Fruit fly (Drosophila melanogaster) whole organism, embryonic: Measurements from ENCODE around the gene CG3764.

ENCODE experiments used
- Adf1 ChIP-seq: fragments of 200-800 bp; sonication (Bioruptor generic); IDR thresholded peaks from 2 replicates; pipeline ENCODE4 v1.3.6; 2022; ENCODE audit warnings: missing biosample characterization, missing genetic modification characterization
- Aef1 ChIP-seq: fragments of 200-800 bp; sonication (Bioruptor generic); IDR thresholded peaks from 3 replicates; pipeline ENCODE4 v1.3.6; 2022; ENCODE audit warnings: missing biosample characterization, missing genetic modification characterization
- Asciz ChIP-seq: fragments of 200-800 bp; sonication (Bioruptor generic); optimal IDR thresholded peaks from 2 replicates; lab custom pipeline; 2017; ENCODE audit warnings: missing biosample characterization, mild to moderate bottlenecking, missing genetic modification characterization, missing genetic modification reagents
- Awh ChIP-seq: fragments of 200-800 bp; sonication (Bioruptor generic); IDR thresholded peaks from 2 replicates; pipeline ENCODE4, ENCODE4 v1.3.6; 2022; ENCODE audit warnings: missing biosample characterization, missing genetic modification characterization
- CG10209 ChIP-seq: fragments of 200-800 bp; sonication (Bioruptor generic); optimal IDR thresholded peaks from 3 replicates; lab custom pipeline; 2017; ENCODE audit warnings: missing biosample characterization, mild to moderate bottlenecking, missing genetic modification characterization, missing genetic modification reagents
- CG11247 ChIP-seq: fragments of 200-800 bp; sonication (Bioruptor generic); IDR thresholded peaks from 2 replicates; pipeline ENCODE4 v1.3.6; 2022; ENCODE audit warnings: missing biosample characterization, missing genetic modification characterization
- CG11456 ChIP-seq: fragments of 200-800 bp; sonication (Bioruptor generic); IDR thresholded peaks from 3 replicates; pipeline ENCODE4 v1.3.6; 2022; ENCODE audit warnings: missing biosample characterization, missing genetic modification characterization
- CG11560 ChIP-seq: fragments of 200-800 bp; sonication (Bioruptor generic); IDR thresholded peaks from 3 replicates; pipeline ENCODE4 v1.3.6; 2022; ENCODE audit warnings: missing biosample characterization, missing genetic modification characterization
- CG14014 ChIP-seq: fragments of 200-800 bp; sonication (Bioruptor generic); IDR thresholded peaks from 2 replicates; pipeline ENCODE4 v1.3.6; 2022; ENCODE audit warnings: missing biosample characterization, missing genetic modification characterization
- CG14050 ChIP-seq: fragments of 200-800 bp; sonication (Bioruptor generic); IDR thresholded peaks from 3 replicates; pipeline ENCODE4 v1.3.6; 2022; ENCODE audit warnings: missing biosample characterization, missing genetic modification characterization
- CG1529 ChIP-seq: fragments of 200-800 bp; sonication (Bioruptor generic); optimal IDR thresholded peaks from 3 replicates; lab custom pipeline; 2018; ENCODE audit warnings: missing biosample characterization, missing genetic modification characterization
- CG1647 ChIP-seq: fragments of 200-800 bp; sonication (Bioruptor generic); optimal IDR thresholded peaks from 3 replicates; lab custom pipeline; 2016; ENCODE audit warnings: missing biosample characterization, missing genetic modification characterization
- CG17359 ChIP-seq: fragments of 200-800 bp; sonication (Bioruptor generic); optimal IDR thresholded peaks from 3 replicates; lab custom pipeline; 2018; ENCODE audit warnings: missing biosample characterization, mild to moderate bottlenecking, missing genetic modification characterization, moderate library complexity
- CG18476 ChIP-seq: fragments of 200-800 bp; sonication (Bioruptor generic); optimal IDR thresholded peaks from 2 replicates; lab custom pipeline; 2016; ENCODE audit warnings: missing biosample characterization, mild to moderate bottlenecking, missing genetic modification characterization
- CG2712 ChIP-seq: fragments of 200-800 bp; optimal IDR thresholded peaks from 3 replicates; lab custom pipeline; 2019; ENCODE audit warnings: missing biosample characterization, mild to moderate bottlenecking, missing genetic modification characterization, moderate library complexity
- CG2889 ChIP-seq: fragments of 200-800 bp; sonication (Bioruptor generic); IDR thresholded peaks from 3 replicates; pipeline ENCODE4 v1.3.6; 2022; ENCODE audit warnings: missing biosample characterization, missing genetic modification characterization
- CG30020 ChIP-seq: fragments of 200-800 bp; optimal IDR thresholded peaks from 2 replicates; lab custom pipeline; 2019; ENCODE audit warnings: missing biosample characterization, mild to moderate bottlenecking, missing genetic modification characterization, moderate library complexity
- CG30403 ChIP-seq: fragments of 200-800 bp; sonication (Bioruptor generic); optimal IDR thresholded peaks from 3 replicates; lab custom pipeline; 2016; ENCODE audit warnings: missing biosample characterization, missing genetic modification characterization
- CG31365 ChIP-seq: fragments of 200-800 bp; sonication (Bioruptor generic); optimal IDR thresholded peaks from 2 replicates; lab custom pipeline; 2018; ENCODE audit warnings: missing biosample characterization, mild to moderate bottlenecking, missing genetic modification characterization
- CG31441 ChIP-seq: fragments of 200-800 bp; sonication (Bioruptor generic); IDR thresholded peaks from 2 replicates; pipeline ENCODE4 v1.3.6; 2022; ENCODE audit warnings: missing biosample characterization, missing genetic modification characterization
- CG4424 ChIP-seq: fragments of 200-800 bp; sonication (Bioruptor generic); optimal IDR thresholded peaks from 3 replicates; lab custom pipeline; 2016; ENCODE audit warnings: missing biosample characterization, missing genetic modification characterization
- CG5180 ChIP-seq: fragments of 200-800 bp; sonication (Bioruptor generic); optimal IDR thresholded peaks from 3 replicates; lab custom pipeline; 2017; ENCODE audit warnings: missing biosample characterization, missing genetic modification characterization, mild to moderate bottlenecking, moderate library complexity, missing genetic modification reagents
- CG7372 ChIP-seq: fragments of 200-800 bp; sonication (Bioruptor generic); IDR thresholded peaks from 2 replicates; pipeline ENCODE4 v1.3.6; 2022; ENCODE audit warnings: missing biosample characterization, missing genetic modification characterization
- CG7745 ChIP-seq: fragments of 200-800 bp; sonication (Bioruptor generic); optimal IDR thresholded peaks from 2 replicates; lab custom pipeline; 2018; ENCODE audit warnings: missing biosample characterization, mild to moderate bottlenecking, missing genetic modification characterization, moderate library complexity
- CG9437 ChIP-seq: fragments of 200-800 bp; sonication (Bioruptor generic); optimal IDR thresholded peaks from 2 replicates; lab custom pipeline; 2018; ENCODE audit warnings: missing biosample characterization, mild to moderate bottlenecking, missing genetic modification characterization
- D19B ChIP-seq: fragments of 200-800 bp; sonication (Bioruptor generic); optimal IDR thresholded peaks from 2 replicates; lab custom pipeline; 2017; ENCODE audit warnings: missing biosample characterization, mild to moderate bottlenecking, missing genetic modification characterization
- Doc2 ChIP-seq: fragments of 200-800 bp; sonication (Bioruptor generic); IDR thresholded peaks from 2 replicates; pipeline ENCODE4 v1.3.6; 2022; ENCODE audit warnings: missing biosample characterization, missing genetic modification characterization
- Gsc ChIP-seq: fragments of 200-800 bp; sonication (Bioruptor generic); IDR thresholded peaks from 2 replicates; pipeline ENCODE4 v1.3.6; 2022; ENCODE audit warnings: missing biosample characterization, missing genetic modification characterization
- H2.0 ChIP-seq: fragments of 200-800 bp; sonication (Bioruptor generic); IDR thresholded peaks from 2 replicates; pipeline ENCODE4 v1.3.6; 2022; ENCODE audit warnings: missing biosample characterization, missing genetic modification characterization
- Hmr ChIP-seq: fragments of 200-800 bp; sonication (Bioruptor generic); optimal IDR thresholded peaks from 3 replicates; lab custom pipeline; 2017; ENCODE audit warnings: mild to moderate bottlenecking, missing biosample characterization, missing genetic modification reagents, missing genetic modification characterization
- Hsf ChIP-seq: fragments of 200-800 bp; sonication (Bioruptor generic); optimal IDR thresholded peaks from 3 replicates; lab custom pipeline; 2016; ENCODE audit warnings: missing biosample characterization, missing genetic modification characterization
- Lim3 ChIP-seq: fragments of 200-800 bp; sonication (Bioruptor generic); IDR thresholded peaks from 2 replicates; pipeline ENCODE4 v1.3.6; 2022; ENCODE audit warnings: missing biosample characterization, missing genetic modification characterization
- Med ChIP-seq: fragments of 200-800 bp; sonication (Bioruptor generic); peaks from one replicate; lab custom pipeline; 2016; ENCODE audit warnings: missing biosample characterization, missing genetic modification characterization, mild to moderate bottlenecking, inconsistent platforms, moderate library complexity
- Myb ChIP-seq: fragments of 200-800 bp; sonication (Bioruptor generic); optimal IDR thresholded peaks from 2 replicates; lab custom pipeline; 2016; ENCODE audit warnings: missing biosample characterization, missing genetic modification characterization
- Nf-YB ChIP-seq: fragments of 200-800 bp; sonication (Bioruptor generic); optimal IDR thresholded peaks from 3 replicates; lab custom pipeline; 2019; ENCODE audit warnings: missing biosample characterization, mild to moderate bottlenecking, missing genetic modification characterization, moderate library complexity
- Nf-YC ChIP-seq: fragments of 200-800 bp; optimal IDR thresholded peaks from 3 replicates; lab custom pipeline; 2019; ENCODE audit warnings: missing biosample characterization, mild to moderate bottlenecking, missing genetic modification characterization, moderate library complexity
- Sox100B ChIP-seq: fragments of 200-800 bp; sonication (Bioruptor generic); optimal IDR thresholded peaks from 3 replicates; lab custom pipeline; 2018; ENCODE audit warnings: missing biosample characterization, mild to moderate bottlenecking, missing genetic modification characterization
- Sry-β ChIP-seq: fragments of 200-800 bp; sonication (Bioruptor generic); optimal IDR thresholded peaks from 2 replicates; lab custom pipeline; 2018; ENCODE audit warnings: missing biosample characterization, mild to moderate bottlenecking, missing genetic modification characterization, moderate library complexity
- cad ChIP-seq: fragments of >200 bp; optimal IDR thresholded peaks from 2 replicates; lab custom pipeline; 2017; ENCODE audit warnings: missing biosample characterization, missing genetic modification characterization
- crp ChIP-seq, 2 experiments: fragments of 200-800 bp; sonication (Bioruptor generic); optimal IDR thresholded peaks; 2 replicates in 1 of 2; 3 replicates in 1 of 2; lab custom pipeline; 2017; ENCODE audit warnings: missing biosample characterization in 2 of 2, missing genetic modification characterization in 2 of 2, mild to moderate bottlenecking in 1 of 2, moderate library complexity in 1 of 2
- gro ChIP-seq: fragments of 200-800 bp; sonication (Bioruptor generic); optimal IDR thresholded peaks from 2 replicates; lab custom pipeline; 2016; ENCODE audit warnings: missing biosample characterization, missing genetic modification characterization
- gsb ChIP-seq: fragments of 200-800 bp; sonication (Bioruptor generic); IDR thresholded peaks from 2 replicates; pipeline ENCODE4 v1.3.6; 2022; ENCODE audit warnings: missing biosample characterization, missing genetic modification characterization
- ind ChIP-seq: fragments of 200-800 bp; sonication (Bioruptor generic); optimal IDR thresholded peaks from 3 replicates; lab custom pipeline; 2016; ENCODE audit warnings: missing biosample characterization, missing genetic modification characterization
- jing ChIP-seq: fragments of 200-800 bp; sonication (Bioruptor generic); optimal IDR thresholded peaks from 2 replicates; lab custom pipeline; 2018; ENCODE audit warnings: missing biosample characterization, mild to moderate bottlenecking, missing genetic modification characterization
- ken ChIP-seq: fragments of 200-800 bp; sonication (Bioruptor generic); IDR thresholded peaks from 3 replicates; pipeline ENCODE4 v1.3.6; 2022; ENCODE audit warnings: missing biosample characterization, missing genetic modification characterization
- lbe ChIP-seq: fragments of 200-800 bp; sonication (Bioruptor generic); optimal IDR thresholded peaks from 2 replicates; lab custom pipeline; 2016; ENCODE audit warnings: missing biosample characterization, mild to moderate bottlenecking, missing genetic modification characterization
- lilli ChIP-seq: fragments of 200-800 bp; sonication (Bioruptor generic); optimal IDR thresholded peaks from 3 replicates; lab custom pipeline; 2016; ENCODE audit warnings: missing biosample characterization, missing genetic modification characterization
- prd ChIP-seq, 3 experiments: fragments of >200 bp in 2 of 3; fragments of 200-800 bp in 1 of 3; sonication (Bioruptor generic) in 1 of 3; optimal IDR thresholded peaks in 2 of 3; IDR thresholded peaks in 1 of 3; 2 replicates in 2 of 3; 3 replicates in 1 of 3; pipeline versions ENCODE4 v1.3.6 to Lab custom; 2017 to 2022; ENCODE audit warnings: missing biosample characterization in 1 of 3, missing genetic modification characterization in 1 of 3
- sim ChIP-seq: fragments of 200-800 bp; sonication (Bioruptor generic); IDR thresholded peaks from 2 replicates; pipeline ENCODE4 v1.3.6; 2022; ENCODE audit warnings: missing biosample characterization, missing genetic modification characterization
- sima ChIP-seq: fragments of 200-800 bp; sonication (Bioruptor generic); optimal IDR thresholded peaks from 2 replicates; lab custom pipeline; 2016; ENCODE audit warnings: missing biosample characterization, missing genetic modification characterization
- wdn ChIP-seq: fragments of 200-800 bp; sonication (Bioruptor generic); IDR thresholded peaks from 2 replicates; pipeline ENCODE4 v1.3.6; 2022; ENCODE audit warnings: missing biosample characterization, missing genetic modification characterization

Gene CG3764

DNA sequence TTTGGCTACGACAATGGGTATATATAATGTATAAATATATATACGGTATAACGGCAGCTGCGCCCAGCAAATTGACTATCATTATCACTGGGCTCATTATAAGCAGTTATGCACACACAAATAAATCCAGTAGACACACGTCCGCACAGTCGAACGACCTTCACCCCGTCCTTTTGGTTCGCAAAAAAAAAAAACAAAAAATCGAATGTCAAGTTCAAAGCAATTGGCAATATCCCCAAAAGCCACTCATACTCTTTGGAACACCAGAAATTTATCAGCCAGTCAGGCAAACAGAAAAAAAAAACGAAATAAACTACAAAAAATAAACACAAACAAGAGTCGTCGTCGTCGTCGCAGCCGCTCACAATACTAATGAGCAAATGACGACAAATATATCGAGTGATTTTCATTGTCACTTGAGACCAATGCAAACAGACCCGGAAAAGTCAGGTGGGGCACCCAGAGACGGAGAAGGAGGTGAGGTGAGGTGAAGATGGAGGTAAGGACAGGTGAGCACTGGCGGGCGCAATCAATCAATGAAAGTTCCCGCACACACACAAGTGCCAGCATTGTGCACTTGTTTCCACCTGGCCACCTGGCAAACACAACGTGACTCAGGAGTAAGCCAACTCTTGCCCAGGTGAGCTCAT is 7.5 kb downstream of the CG3764 start (continued):
- TF ChIP-seq prd (optimal IDR thresholded peaks at IDR 0.05; lab: Kevin White, UChicago) (no peak), prd (GFP tag; IDR thresholded peaks at IDR 0.05; lab: Robert Waterston, UW) (no peak), CG2889 (GFP tag; lab: Robert Waterston, UW) (no peak), Sox100B (GFP tag; lab: Kevin White, UChicago) (no peak), Adf1 (GFP tag; lab: Robert Waterston, UW) (no peak), CG30020 (tag; lab: Kevin White, UChicago) (no peak), Nf-YB (GFP tag; lab: Kevin White, UChicago) (no peak), Aef1 (peak; percentile 10; the same call in 2 of the 3 replicates), Sry-β (GFP tag; lab: Kevin White, UChicago) (no peak), CG31441 (GFP tag; lab: Robert Waterston, UW) (no peak), sim (GFP tag; lab: Robert Waterston, UW) (no peak), CG30403 (no peak), gsb (GFP tag; lab: Robert Waterston, UW) (0 out of 2 replicates have a peak, but pooled peaks have one; percentile 20), CG14014 (GFP tag; lab: Robert Waterston, UW) (peak; percentile 29), wdn (GFP tag; lab: Robert Waterston, UW) (no peak), CG17359 (tag; lab: Kevin White, UChicago) (no peak), CG9437 (no peak), CG10209 (no peak), gro (GFP tag; lab: Kevin White, UChicago) (no peak), ind (GFP tag; lab: Kevin White, UChicago) (no peak), lilli (GFP tag; lab: Kevin White, UChicago) (no peak), CG1647 (GFP tag; lab: Kevin White, UChicago) (no peak), cad (no peak), CG31365 (tag; lab: Kevin White, UChicago) (no peak), Myb (GFP tag; lab: Kevin White, UChicago) (no peak), CG2712 (no peak), ken (GFP tag; lab: Robert Waterston, UW) (no peak), Nf-YC (tag; lab: Kevin White, UChicago) (no peak), Doc2 (GFP tag; lab: Robert Waterston, UW) (no peak), Med (GFP tag; lab: Kevin White, UChicago) (peak; percentile 54), H2.0 (peak; percentile 21; the same call in 1 of the 2 replicates), jing (GFP tag; lab: Kevin White, UChicago) (no peak), lbe (peak; percentile 7), Lim3 (GFP tag; lab: Robert Waterston, UW) (no peak), CG5180 (GFP tag; lab: Kevin White, UChicago) (no peak), CG11560 (tag; lab: Robert Waterston, UW) (peak; percentile 6; the same call in 1 of the 3 replicates), Hsf (GFP tag; lab: Kevin White, UChicago) (no peak), CG1529 (no peak), sima (no peak), Gsc (GFP tag; lab: Robert Waterston, UW) (no peak), D19B (no peak), CG14050 (GFP tag; lab: Robert Waterston, UW) (0 out of 3 replicates have a peak, but pooled peaks have one; percentile 19), Hmr (no peak), CG7745 (tag; lab: Kevin White, UChicago) (no peak), Awh (no peak), CG4424 (GFP tag; lab: Kevin White, UChicago) (no peak), Asciz (no peak), CG11456 (GFP tag; lab: Robert Waterston, UW) (no peak), crp (GFP tag; optimal IDR thresholded peaks at IDR 0.05; lab: Kevin White, UChicago) (no peak), CG11247 (GFP tag; lab: Robert Waterston, UW) (no peak), CG18476 (no peak), CG7372 (peak; percentile 44)
